Fruit fly (Drosophila melanogaster): ENCODE results near the gene Orct.

Orct gene

dm6 chr3R:24289768-24290349 is 13.8 kb downstream of the Orct start, which contains the start of the genes CG34290 and Uck (continued):
- TF ChIP-seq CG4820 (GFP tag; optimal IDR thresholded peaks at IDR 0.05): peak; percentile 36
- no peak for TF ChIP-seq CG14965 (GFP tag; optimal IDR thresholded peaks at IDR 0.05; ENCODE audit: borderline replicate concordance)
- TF ChIP-seq CG33557 (GFP tag; optimal IDR thresholded peaks at IDR 0.05): peak; percentile 70
- TF ChIP-seq B-H2 (GFP tag; optimal IDR thresholded peaks at IDR 0.05): peak; percentile 89
- TF ChIP-seq NK7.1 (GFP tag; optimal IDR thresholded peaks at IDR 0.05): peak; percentile 84
- peak; percentile 59 for TF ChIP-seq Hand (GFP tag; optimal IDR thresholded peaks at IDR 0.05)
- TF ChIP-seq ro (GFP tag; IDR thresholded peaks at IDR 0.05): no peak
- no peak for TF ChIP-seq cad (GFP tag; optimal IDR thresholded peaks at IDR 0.05)
- no peak for TF ChIP-seq dati (GFP tag; IDR thresholded peaks at IDR 0.05)
- peak; percentile 99 for TF ChIP-seq Ets65A (GFP tag)
- 0 out of 2 replicates have a peak, but pooled peaks have one; percentile 9 for TF ChIP-seq Nf-YA (GFP tag; IDR thresholded peaks at IDR 0.05)
- TF ChIP-seq CG16815 (GFP tag; optimal IDR thresholded peaks at IDR 0.05): peak; percentile 4
- TF ChIP-seq Side (GFP tag; optimal IDR thresholded peaks at IDR 0.05): peak; percentile 89
- TF ChIP-seq Gsc (GFP tag; IDR thresholded peaks at IDR 0.05): no peak
- TF ChIP-seq fru (optimal IDR thresholded peaks at IDR 0.05): no peak
- TF ChIP-seq cg (GFP tag; optimal IDR thresholded peaks at IDR 0.05): no peak
- peak; percentile 79 for TF ChIP-seq CG10147 (GFP tag; optimal IDR thresholded peaks at IDR 0.05)
- TF ChIP-seq Poxn (GFP tag; IDR thresholded peaks at IDR 0.05): no peak
- TF ChIP-seq nerfin-1 (tag; optimal IDR thresholded peaks at IDR 0.05): peak; percentile 81
- TF ChIP-seq CG7271 (tag; optimal IDR thresholded peaks at IDR 0.05): peak; percentile 64
- no peak for TF ChIP-seq CG9215 (GFP tag; IDR thresholded peaks at IDR 0.05)
- no peak for TF ChIP-seq h (optimal IDR thresholded peaks at IDR 0.05)
- peak; percentile 76 for TF ChIP-seq CG11723 (GFP tag; optimal IDR thresholded peaks at IDR 0.05)
- TF ChIP-seq CG2202 (tag; optimal IDR thresholded peaks at IDR 0.05): peak; percentile 48
- TF ChIP-seq nmo (GFP tag; optimal IDR thresholded peaks at IDR 0.05): peak; percentile 74
- TF ChIP-seq Ravus (GFP tag; IDR thresholded peaks at IDR 0.05): no peak
- TF ChIP-seq Camta (GFP tag; optimal IDR thresholded peaks at IDR 0.05): peak; percentile 73
- TF ChIP-seq Dp (GFP tag; optimal IDR thresholded peaks at IDR 0.05): peak; percentile 63
- peak; percentile 39; the same call in 1 of the 2 replicates for TF ChIP-seq al (GFP tag; IDR thresholded peaks at IDR 0.05)
- peak; percentile 83 for TF ChIP-seq ash1 (GFP tag; optimal IDR thresholded peaks at IDR 0.05)
- no peak for TF ChIP-seq prd (optimal IDR thresholded peaks at IDR 0.05)
- TF ChIP-seq prd (GFP tag; IDR thresholded peaks at IDR 0.05): peak; percentile 47; the same call in 2 of the 3 replicates
- peak; percentile 52 for TF ChIP-seq CG1529 (GFP tag; optimal IDR thresholded peaks at IDR 0.05)
- TF ChIP-seq odd (GFP tag; optimal IDR thresholded peaks at IDR 0.05): peak; percentile 79
- no peak for TF ChIP-seq CG7357 (GFP tag; IDR thresholded peaks at IDR 0.05)
- TF ChIP-seq oc (tag; optimal IDR thresholded peaks at IDR 0.05): peak; percentile 48
- TF ChIP-seq Atf3 (GFP tag; optimal IDR thresholded peaks at IDR 0.05): peak; percentile 25
- TF ChIP-seq trem (tag; optimal IDR thresholded peaks at IDR 0.05): peak; percentile 88
- TF ChIP-seq pho (GFP tag; optimal IDR thresholded peaks at IDR 0.05): peak; percentile 63
- TF ChIP-seq schlank (tag; optimal IDR thresholded peaks at IDR 0.05): peak; percentile 80
- no peak for TF ChIP-seq Trl (optimal IDR thresholded peaks at IDR 0.05)
- peak; percentile 84 for TF ChIP-seq Trl (GFP tag; optimal IDR thresholded peaks at IDR 0.05)
- TF ChIP-seq Xbp1 (GFP tag; optimal IDR thresholded peaks at IDR 0.05): peak; percentile 76
- peak; percentile 94 for TF ChIP-seq CG13287 (GFP tag; IDR thresholded peaks at IDR 0.05; ENCODE audit: partially characterized antibody)
- TF ChIP-seq org-1 (GFP tag; optimal IDR thresholded peaks at IDR 0.05): peak; percentile 63
- peak; percentile 30; the same call in 1 of the 2 replicates for TF ChIP-seq CG10959 (GFP tag; IDR thresholded peaks at IDR 0.05)
- no peak for TF ChIP-seq corto (GFP tag; optimal IDR thresholded peaks at IDR 0.05)
- peak; percentile 69 for TF ChIP-seq exex (tag; optimal IDR thresholded peaks at IDR 0.05)
- peak; percentile 45; the same call in 1 of the 3 replicates for TF ChIP-seq CG7963 (GFP tag; IDR thresholded peaks at IDR 0.05; ENCODE audit: partially characterized antibody)
- TF ChIP-seq Dip2 (GFP tag; IDR thresholded peaks at IDR 0.05): no peak
- TF ChIP-seq HLH54F (GFP tag; optimal IDR thresholded peaks at IDR 0.05): peak; percentile 69
- TF ChIP-seq disco-r (GFP tag; optimal IDR thresholded peaks at IDR 0.05): peak; percentile 14
